Worm (Caenorhabditis elegans) whole organism, L4 larva: Measurements from ENCODE around the gene F58E6.5.
A peak's percentile ranks its signal among the peaks of the same experiment; 100 is the strongest.

Experiments
- D1046.2 ChIP-seq: fragments of 200-800 bp; sonication (Bioruptor generic); IDR thresholded peaks from 2 replicates; pipeline ENCODE4 v1.3.6; 2022; ENCODE audit warnings: missing genetic modification characterization, missing compliant biosample characterization
- F44E2.7 ChIP-seq: fragments of 200-800 bp; sonication (Bioruptor generic); IDR thresholded peaks from 2 replicates; pipeline ENCODE4 v2.1.2; 2022; ENCODE audit warnings: missing genetic modification characterization, missing compliant biosample characterization
- Y105C5A.15 ChIP-seq: fragments of 200-800 bp; sonication (Bioruptor generic); IDR thresholded peaks from 2 replicates; pipeline ENCODE4 v1.3.6; 2022; ENCODE audit warnings: missing genetic modification characterization, missing compliant biosample characterization
- Y5F2A.4 ChIP-seq: fragments of 200-800 bp; sonication (Bioruptor generic); optimal IDR thresholded peaks from 2 replicates; lab custom pipeline; 2018; ENCODE audit warnings: mild to moderate bottlenecking, missing genetic modification characterization, missing compliant biosample characterization
- Y75B8A.6 ChIP-seq: fragments of 200-800 bp; sonication (Bioruptor generic); IDR thresholded peaks from 2 replicates; pipeline ENCODE4 v1.3.6; 2022; ENCODE audit warnings: missing genetic modification reagents, missing genetic modification characterization, missing compliant biosample characterization
- aha-1 ChIP-seq: fragments of 150-350 bp; peaks from one replicate; lab custom pipeline; 2014; ENCODE audit warnings: missing biosample characterization, missing genetic modification characterization
- ama-1 ChIP-seq: fragments of 150-350 bp; optimal IDR thresholded peaks from 2 replicates; lab custom pipeline; 2014; ENCODE audit warnings: inconsistent platforms, mixed read lengths
- ceh-20 ChIP-seq: fragments of 200-800 bp; sonication (Bioruptor generic); IDR thresholded peaks from 2 replicates; pipeline ENCODE4 v1.3.6; 2022; ENCODE audit warnings: missing genetic modification reagents, missing genetic modification characterization, missing compliant biosample characterization
- ceh-32 ChIP-seq: sonication (generic microtip); optimal IDR thresholded peaks from 2 replicates; lab custom pipeline; 2016; ENCODE audit warnings: mild to moderate bottlenecking, missing genetic modification characterization, missing compliant biosample characterization; ENCODE audit not compliant: poor library complexity
- ces-1 ChIP-seq: fragments of 150-350 bp; sonication (generic microtip); optimal IDR thresholded peaks from 4 replicates; lab custom pipeline; 2014; ENCODE audit warnings: missing biosample characterization, missing genetic modification reagents, missing genetic modification characterization
- cey-2 ChIP-seq: sonication (generic microtip); optimal IDR thresholded peaks from 3 replicates; lab custom pipeline; 2017; ENCODE audit warnings: missing genetic modification characterization, mild to moderate bottlenecking, missing compliant biosample characterization, antibody characterized with exemption, borderline replicate concordance; ENCODE audit not compliant: insufficient read depth
- ctbp-1 ChIP-seq: fragments of 200-800 bp; sonication (Bioruptor generic); IDR thresholded peaks from 2 replicates; pipeline ENCODE4 v1.3.6; 2022; ENCODE audit warnings: missing genetic modification reagents, missing genetic modification characterization, missing compliant biosample characterization
- daf-16 ChIP-seq, 3 experiments: sonication (generic microtip); optimal IDR thresholded peaks; 2 replicates each; lab custom pipeline; 2016 to 2017; ENCODE audit warnings: missing genetic modification characterization in 3 of 3, missing genetic modification reagents in 3 of 3, mild to moderate bottlenecking in 2 of 3, missing compliant biosample characterization in 2 of 3, missing biosample characterization in 1 of 3, moderate library complexity in 1 of 3
- dmd-6 ChIP-seq: fragments of 200-800 bp; sonication (Bioruptor generic); IDR thresholded peaks from 2 replicates; pipeline ENCODE4 v1.3.6; 2022; ENCODE audit warnings: missing genetic modification reagents, missing genetic modification characterization, missing compliant biosample characterization
- dmd-8 ChIP-seq: fragments of 200-800 bp; sonication (Bioruptor generic); IDR thresholded peaks from 2 replicates; pipeline ENCODE4 v1.3.6; 2022; ENCODE audit warnings: missing genetic modification characterization, missing compliant biosample characterization
- dve-1 ChIP-seq: sonication (generic microtip); optimal IDR thresholded peaks from 2 replicates; lab custom pipeline; 2017; ENCODE audit warnings: antibody characterized with exemption, mild to moderate bottlenecking, missing genetic modification characterization, missing compliant biosample characterization; ENCODE audit not compliant: insufficient read depth
- egl-43 ChIP-seq: fragments of 200-800 bp; sonication (Bioruptor generic); IDR thresholded peaks from 2 replicates; pipeline ENCODE4 v1.3.6; 2022; ENCODE audit warnings: missing genetic modification reagents, missing genetic modification characterization, missing compliant biosample characterization
- fkh-10 ChIP-seq: fragments of 150-350 bp; optimal IDR thresholded peaks from 2 replicates; lab custom pipeline; 2014; ENCODE audit warnings: missing biosample characterization, missing genetic modification reagents, missing genetic modification characterization
- hif-1 ChIP-seq, 2 experiments: sonication (generic microtip); optimal IDR thresholded peaks; 2 replicates each; lab custom pipeline; 2016 to 2017; ENCODE audit warnings: missing compliant biosample characterization in 2 of 2, missing genetic modification characterization in 2 of 2, missing genetic modification reagents in 2 of 2, missing genotype in 2 of 2, mild to moderate bottlenecking in 1 of 2
- hlh-30 ChIP-seq: sonication (generic microtip); optimal IDR thresholded peaks from 2 replicates; lab custom pipeline; 2017; ENCODE audit warnings: antibody characterized with exemption, mild to moderate bottlenecking, missing genetic modification characterization, missing compliant biosample characterization; ENCODE audit not compliant: insufficient read depth
- hmg-1.1 ChIP-seq: fragments of 200-800 bp; sonication (Bioruptor generic); IDR thresholded peaks from 2 replicates; pipeline ENCODE4 v1.3.6; 2022; ENCODE audit warnings: missing genetic modification reagents, missing genetic modification characterization, missing compliant biosample characterization
- lim-7 ChIP-seq: fragments of 200-800 bp; sonication (Bioruptor generic); IDR thresholded peaks from 2 replicates; pipeline ENCODE4 v1.3.6; 2022; ENCODE audit warnings: missing genetic modification characterization, missing compliant biosample characterization
- lin-1 ChIP-seq: fragments of 200-800 bp; sonication (Bioruptor generic); IDR thresholded peaks from 2 replicates; pipeline ENCODE4 v1.3.6; 2022; ENCODE audit warnings: missing genetic modification reagents, missing genetic modification characterization, missing compliant biosample characterization
- lin-15B ChIP-seq: fragments of 150-350 bp; sonication (generic microtip); optimal IDR thresholded peaks from 3 replicates; lab custom pipeline; 2014; ENCODE audit warnings: missing biosample characterization, missing genetic modification characterization
- lsy-2 ChIP-seq, 2 experiments: fragments of 150-350 bp in 1 of 2; sonication (generic microtip) in 1 of 2; optimal IDR thresholded peaks; 2 replicates each; lab custom pipeline; 2014 to 2017; ENCODE audit warnings: missing biosample characterization in 2 of 2, missing genetic modification characterization in 2 of 2
- mdt-29 ChIP-seq: fragments of 200-800 bp; sonication (Bioruptor generic); IDR thresholded peaks from 2 replicates; pipeline ENCODE4 v1.3.6; 2022; ENCODE audit warnings: missing genetic modification reagents, missing genetic modification characterization, missing compliant biosample characterization
- mes-2 ChIP-seq: sonication (generic microtip); optimal IDR thresholded peaks from 2 replicates; lab custom pipeline; 2016; ENCODE audit warnings: missing genotype, mild to moderate bottlenecking, missing genetic modification characterization, missing compliant biosample characterization; ENCODE audit not compliant: poor library complexity, severe bottlenecking
- nhr-102 ChIP-seq: sonication (generic microtip); optimal IDR thresholded peaks from 2 replicates; lab custom pipeline; 2016; ENCODE audit warnings: mild to moderate bottlenecking, missing genetic modification characterization, moderate library complexity, missing compliant biosample characterization
- nhr-11 ChIP-seq: fragments of 150-350 bp; optimal IDR thresholded peaks from 2 replicates; lab custom pipeline; 2014; ENCODE audit warnings: missing biosample characterization, missing genetic modification characterization
- nhr-111 ChIP-seq: fragments of 200-800 bp; sonication (Bioruptor generic); optimal IDR thresholded peaks from 2 replicates; lab custom pipeline; 2018; ENCODE audit warnings: mild to moderate bottlenecking, missing genetic modification characterization, missing compliant biosample characterization
- php-3 ChIP-seq: fragments of 200-800 bp; sonication (Bioruptor generic); IDR thresholded peaks from 2 replicates; pipeline ENCODE4 v1.3.6; 2022; ENCODE audit warnings: missing genetic modification reagents, missing genetic modification characterization, missing compliant biosample characterization
- saeg-2 ChIP-seq: fragments of 200-800 bp; sonication (Bioruptor generic); IDR thresholded peaks from 2 replicates; pipeline ENCODE4 v1.3.6; 2022; ENCODE audit warnings: missing genetic modification reagents, missing genetic modification characterization, missing compliant biosample characterization
- tra-1 ChIP-seq: fragments of 200-800 bp; sonication (Bioruptor generic); IDR thresholded peaks from 2 replicates; pipeline ENCODE4 v1.3.6; 2022; ENCODE audit warnings: missing genetic modification reagents, missing genetic modification characterization, missing compliant biosample characterization
- unc-39 ChIP-seq: sonication (generic microtip); optimal IDR thresholded peaks from 2 replicates; lab custom pipeline; 2017; ENCODE audit warnings: missing biosample characterization, missing genetic modification characterization
- unc-62 ChIP-seq, 3 experiments: fragments of 150-350 bp in 1 of 3; sonication (generic microtip); optimal IDR thresholded peaks in 2 of 3; peaks in 1 of 3; 1 replicate in 1 of 3; 2 replicates in 2 of 3; lab custom pipeline; 2014 to 2017; ENCODE audit warnings: missing biosample characterization in 3 of 3, missing genetic modification characterization in 3 of 3, missing genetic modification reagents in 3 of 3, missing genotype in 1 of 3
- vab-7 ChIP-seq: fragments of 200-800 bp; sonication (Bioruptor generic); IDR thresholded peaks from 2 replicates; pipeline ENCODE4 v1.3.6; 2022; ENCODE audit warnings: missing genetic modification reagents, missing genetic modification characterization, missing compliant biosample characterization
- zfp-2 ChIP-seq: sonication (generic microtip); optimal IDR thresholded peaks from 2 replicates; lab custom pipeline; 2016; ENCODE audit warnings: mild to moderate bottlenecking, missing genetic modification characterization, missing compliant biosample characterization
- zfp-3 ChIP-seq: fragments of 200-800 bp; sonication (Bioruptor generic); conservative IDR thresholded peaks from 2 replicates; pipeline ENCODE4 v1.3.6; 2022; ENCODE audit warnings: missing genetic modification reagents, missing genetic modification characterization, missing compliant biosample characterization
- zip-11 ChIP-seq: fragments of 200-800 bp; sonication (Bioruptor generic); IDR thresholded peaks from 2 replicates; pipeline ENCODE4 v1.3.6; 2022; ENCODE audit warnings: missing genetic modification characterization, missing compliant biosample characterization
- zip-2 ChIP-seq: fragments of 150-350 bp; optimal IDR thresholded peaks from 2 replicates; lab custom pipeline; 2014; ENCODE audit warnings: missing biosample characterization, missing genetic modification characterization

F58E6.5 gene

ce11 chrV:9733920-9734454 lies 20.4 kb downstream of the F58E6.5 start, which contains the start of gene cal-7 (continued):
- TF ChIP-seq zfp-3 (0 out of 2 replicates have a peak, but pooled peaks have one; percentile 42), hif-1 (tag; optimal IDR thresholded peaks at IDR 0.05; lab: Kevin White, UChicago) (no peak), lsy-2 (tag; optimal IDR thresholded peaks at IDR 0.05; lab: Kevin White, UChicago) (no peak), hmg-1.1 (GFP tag; lab: Robert Waterston, UW) (peak; percentile 33; the same call in 1 of the 2 replicates), nhr-111 (GFP tag; lab: Kevin White, UChicago) (peak; percentile 17), dmd-8 (GFP tag; lab: Robert Waterston, UW) (no peak), ceh-20 (GFP tag; lab: Robert Waterston, UW) (no peak), nhr-102 (tag; lab: Kevin White, UChicago) (peak; percentile 48), lin-15B (no peak), ces-1 (GFP tag; lab: Kevin White, UChicago) (no peak), hlh-30 (tag; lab: Kevin White, UChicago) (peak; percentile 3), fkh-10 (peak; percentile 67), daf-16 (GFP tag; optimal IDR thresholded peaks at IDR 0.05; lab: Kevin White, UChicago) (no peak), daf-16 (tag; optimal IDR thresholded peaks at IDR 0.05; lab: Kevin White, UChicago) (peak; percentile 2), saeg-2 (GFP tag; lab: Robert Waterston, UW) (0 out of 2 replicates have a peak, but pooled peaks have one; percentile 42)

ce11 chrV:9731852-9732251 lies 22.5 kb downstream of the F58E6.5 start:
- TF ChIP-seq ctbp-1 (GFP tag; lab: Robert Waterston, UW) (no peak), hlh-30 (tag; lab: Kevin White, UChicago) (no peak), egl-43 (GFP tag; lab: Robert Waterston, UW) (peak; percentile 70), daf-16 (GFP tag; optimal IDR thresholded peaks at IDR 0.05; lab: Kevin White, UChicago) (no peak), daf-16 (tag; optimal IDR thresholded peaks at IDR 0.05; lab: Kevin White, UChicago) (no peak), vab-7 (GFP tag; lab: Robert Waterston, UW) (peak; percentile 66; the same call in 1 of the 2 replicates), mdt-29 (GFP tag; lab: Robert Waterston, UW) (peak; percentile 54), ama-1 (lab: Kevin White, UChicago) (peak; percentile 43), saeg-2 (GFP tag; lab: Robert Waterston, UW) (0 out of 2 replicates have a peak, but pooled peaks have one; percentile 17), mes-2 (tag; lab: Kevin White, UChicago) (peak; percentile 47), Y105C5A.15 (GFP tag; lab: Robert Waterston, UW) (0 out of 2 replicates have a peak, but pooled peaks have one; percentile 3), Y5F2A.4 (peak; percentile 41), unc-62 (GFP tag; optimal IDR thresholded peaks at IDR 0.05 in 1 of 2; lab: Kevin White, UChicago) (peak in 1 of 2 experiments; percentile 78), unc-62 (tag; optimal IDR thresholded peaks at IDR 0.05; lab: Kevin White, UChicago) (no peak), zfp-3 (no peak), lsy-2 (tag; optimal IDR thresholded peaks at IDR 0.05; lab: Kevin White, UChicago) (peak; percentile 33 to 35), zip-11 (no peak), D1046.2 (GFP tag; lab: Robert Waterston, UW) (no peak), nhr-11 (tag; lab: Kevin White, UChicago) (no peak), dmd-8 (GFP tag; lab: Robert Waterston, UW) (peak; percentile 49; the same call in 1 of the 2 replicates), unc-39 (no peak), aha-1 (tag; lab: Kevin White, UChicago) (peak; percentile 80), lim-7 (GFP tag; lab: Robert Waterston, UW) (0 out of 2 replicates have a peak, but pooled peaks have one; percentile 5), dve-1 (tag; lab: Kevin White, UChicago) (no peak)

- TF ChIP-seq Y75B8A.6 (GFP tag; lab: Robert Waterston, UW) (no peak; the same call in 1 of the 2 replicates), ceh-32 (no peak), php-3 (peak; percentile 47; the same call in 1 of the 2 replicates), mes-2 (tag; lab: Kevin White, UChicago) (peak; percentile 63), tra-1 (peak; percentile 83), unc-62 (GFP tag; optimal IDR thresholded peaks at IDR 0.05 in 1 of 2; lab: Kevin White, UChicago) (peak; percentile 66 to 99), unc-62 (tag; optimal IDR thresholded peaks at IDR 0.05; lab: Kevin White, UChicago) (peak; percentile 75), hif-1 (tag; optimal IDR thresholded peaks at IDR 0.05; lab: Kevin White, UChicago) (peak; percentile 61 to 93), dmd-6 (GFP tag; lab: Robert Waterston, UW) (peak; percentile 93), zip-2 (tag; lab: Kevin White, UChicago) (no peak), zfp-2 (peak; percentile 77), F44E2.7 (GFP tag; lab: Robert Waterston, UW) (no peak), lin-1 (GFP tag; lab: Robert Waterston, UW) (peak; percentile 22; the same call in 1 of the 2 replicates), nhr-11 (tag; lab: Kevin White, UChicago) (peak; percentile 97), cey-2 (tag; lab: Kevin White, UChicago) (peak; percentile 76), unc-39 (no peak)
Observed at ce11 chrV:9730743-9731706, 23.3 kb downstream of the F58E6.5 start.
